Worm (Caenorhabditis elegans) whole organism, L4/young adult: Measurements from ENCODE around the gene col-148.

ENCODE experiments used
- W03F9.2 ChIP-seq: fragments of 150-350 bp; optimal IDR thresholded peaks from 2 replicates; lab custom pipeline; 2014; ENCODE audit warnings: missing biosample characterization, missing genetic modification characterization
- dao-5 ChIP-seq: sonication (generic microtip); optimal IDR thresholded peaks from 2 replicates; lab custom pipeline; 2016; ENCODE audit warnings: missing genotype, missing genetic modification characterization, moderate library complexity, missing compliant biosample characterization
- him-1 ChIP-seq: sonication (generic microtip); optimal IDR thresholded peaks from 2 replicates; lab custom pipeline; 2016; ENCODE audit warnings: missing genotype, missing genetic modification reagents, missing genetic modification characterization, missing compliant biosample characterization

DNA sequence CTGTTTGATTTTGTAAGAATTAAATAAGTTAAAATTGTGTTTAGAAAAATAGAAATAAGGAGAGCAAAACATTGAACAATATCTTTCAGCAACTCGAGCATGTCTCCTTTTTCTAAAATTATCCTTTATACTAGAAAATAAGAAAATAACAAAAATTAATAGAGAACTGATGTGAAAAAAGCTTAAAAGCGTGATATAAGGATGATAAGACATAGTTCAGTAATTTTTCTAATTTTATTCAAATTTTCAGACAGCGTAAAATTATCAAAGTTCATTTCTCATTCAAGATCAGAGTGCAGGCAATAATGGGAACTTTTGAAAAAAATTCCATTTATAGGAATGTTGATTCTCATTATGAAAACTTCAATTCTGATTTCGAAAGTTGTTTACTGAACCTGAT, 8.2 kb upstream of the col-148 start, which contains the start of gene str-182:
- no peak for TF ChIP-seq dao-5 (tag; lab: Kevin White, UChicago)
- TF ChIP-seq him-1, result no peak
- no peak for TF ChIP-seq W03F9.2 (tag; lab: Kevin White, UChicago)
